Fruit fly (Drosophila melanogaster) whole organism, adult: Measurements from ENCODE around the gene CG11350.

Source experiments
- CG11617 ChIP-seq: fragments of 200-800 bp; sonication (Bioruptor generic); optimal IDR thresholded peaks from 2 replicates; lab custom pipeline; 2017; ENCODE audit warnings: mild to moderate bottlenecking, missing biosample characterization, missing genetic modification reagents, missing genetic modification characterization
- CG12768 ChIP-seq: fragments of 200-800 bp; sonication (Bioruptor generic); optimal IDR thresholded peaks from 2 replicates; lab custom pipeline; 2017; ENCODE audit warnings: missing biosample characterization, missing genetic modification characterization, mild to moderate bottlenecking, moderate library complexity, missing genetic modification reagents
- CG14711 ChIP-seq: fragments of 200-800 bp; sonication (Bioruptor generic); optimal IDR thresholded peaks from 2 replicates; lab custom pipeline; 2018; ENCODE audit warnings: missing biosample characterization, mild to moderate bottlenecking, missing genetic modification characterization, moderate library complexity
- CG1620 ChIP-seq: fragments of 200-800 bp; sonication (Bioruptor generic); optimal IDR thresholded peaks from 2 replicates; lab custom pipeline; 2016; ENCODE audit warnings: missing biosample characterization, missing genetic modification characterization
- CG33017 ChIP-seq: fragments of 200-800 bp; sonication (Bioruptor generic); optimal IDR thresholded peaks from 2 replicates; lab custom pipeline; 2018; ENCODE audit warnings: missing biosample characterization, mild to moderate bottlenecking, missing genetic modification characterization, moderate library complexity
- CG5204 ChIP-seq: fragments of 200-800 bp; sonication (Bioruptor generic); optimal IDR thresholded peaks from 2 replicates; lab custom pipeline; 2016; ENCODE audit warnings: missing biosample characterization, missing genetic modification characterization
- CG7045 ChIP-seq: fragments of 200-800 bp; sonication (Bioruptor generic); optimal IDR thresholded peaks from 2 replicates; lab custom pipeline; 2017; ENCODE audit warnings: missing biosample characterization, mild to moderate bottlenecking, missing genetic modification characterization
- CG7101 ChIP-seq: fragments of 200-800 bp; sonication (Bioruptor generic); optimal IDR thresholded peaks from 2 replicates; lab custom pipeline; 2018; ENCODE audit warnings: missing biosample characterization, mild to moderate bottlenecking, missing genetic modification characterization, moderate library complexity
- Clk ChIP-seq: fragments of 200-800 bp; sonication (Bioruptor generic); optimal IDR thresholded peaks from 2 replicates; lab custom pipeline; 2017; ENCODE audit warnings: missing biosample characterization, missing genetic modification characterization
- Crg-1 ChIP-seq: fragments of 200-800 bp; sonication (Bioruptor generic); optimal IDR thresholded peaks from 2 replicates; lab custom pipeline; 2016; ENCODE audit warnings: missing biosample characterization, missing genetic modification characterization
- Hr96 ChIP-seq: fragments of 200-800 bp; sonication (Bioruptor generic); optimal IDR thresholded peaks from 2 replicates; lab custom pipeline; 2016; ENCODE audit warnings: missing biosample characterization, missing genetic modification characterization
- Mnt ChIP-seq: fragments of 200-800 bp; sonication (Bioruptor generic); optimal IDR thresholded peaks from 2 replicates; lab custom pipeline; 2016; ENCODE audit warnings: missing biosample characterization, mild to moderate bottlenecking, missing genetic modification characterization
- bab1 ChIP-seq: fragments of 200-800 bp; sonication (Bioruptor generic); optimal IDR thresholded peaks from 3 replicates; lab custom pipeline; 2019; ENCODE audit warnings: missing biosample characterization, mild to moderate bottlenecking, missing genetic modification characterization, moderate library complexity
- cic ChIP-seq: fragments of 200-800 bp; sonication (Bioruptor generic); optimal IDR thresholded peaks from 2 replicates; lab custom pipeline; 2017; ENCODE audit warnings: missing biosample characterization, mild to moderate bottlenecking, missing genetic modification characterization, moderate library complexity
- cnc ChIP-seq, 2 experiments: fragments of >200 bp; optimal IDR thresholded peaks; 2 replicates each; lab custom pipeline; 2017
- kay ChIP-seq: fragments of 200-800 bp; sonication (Bioruptor generic); peaks from one replicate; lab custom pipeline; 2016; ENCODE audit warnings: missing biosample characterization, missing genetic modification characterization, borderline replicate concordance
- ovo ChIP-seq: fragments of 200-800 bp; sonication (Bioruptor generic); optimal IDR thresholded peaks from 2 replicates; lab custom pipeline; 2016; ENCODE audit warnings: missing biosample characterization, missing genetic modification characterization
- pad ChIP-seq: fragments of 200-800 bp; sonication (Bioruptor generic); optimal IDR thresholded peaks from 3 replicates; lab custom pipeline; 2017; ENCODE audit warnings: missing biosample characterization, missing genetic modification characterization, mild to moderate bottlenecking, moderate library complexity, missing genetic modification reagents
- tj ChIP-seq: fragments of 200-800 bp; sonication (Bioruptor generic); optimal IDR thresholded peaks from 3 replicates; lab custom pipeline; 2017; ENCODE audit warnings: missing biosample characterization, mild to moderate bottlenecking, missing genetic modification characterization, moderate library complexity
- toe ChIP-seq: fragments of 200-800 bp; sonication (Bioruptor generic); optimal IDR thresholded peaks from 2 replicates; lab custom pipeline; 2016; ENCODE audit warnings: missing biosample characterization, missing genetic modification characterization

The CG11350 gene

dm6 chr3L:4460307-4461088 is 22.1 kb upstream of the CG11350 start, which contains the start of gene CG15022:
Gene CG15022 (minus strand): TSS chr3L:4460317.
- TF ChIP-seq CG33017 = no peak
- TF ChIP-seq cic = no peak
- TF ChIP-seq Mnt (GFP tag; lab: Kevin White, UChicago) = no peak
- TF ChIP-seq toe (GFP tag; lab: Kevin White, UChicago) = no peak
- TF ChIP-seq CG7101 (tag; lab: Kevin White, UChicago) = no peak
- no peak for TF ChIP-seq Hr96 (GFP tag; lab: Kevin White, UChicago)
- no peak for TF ChIP-seq CG11617 (GFP tag; lab: Kevin White, UChicago)

DNA sequence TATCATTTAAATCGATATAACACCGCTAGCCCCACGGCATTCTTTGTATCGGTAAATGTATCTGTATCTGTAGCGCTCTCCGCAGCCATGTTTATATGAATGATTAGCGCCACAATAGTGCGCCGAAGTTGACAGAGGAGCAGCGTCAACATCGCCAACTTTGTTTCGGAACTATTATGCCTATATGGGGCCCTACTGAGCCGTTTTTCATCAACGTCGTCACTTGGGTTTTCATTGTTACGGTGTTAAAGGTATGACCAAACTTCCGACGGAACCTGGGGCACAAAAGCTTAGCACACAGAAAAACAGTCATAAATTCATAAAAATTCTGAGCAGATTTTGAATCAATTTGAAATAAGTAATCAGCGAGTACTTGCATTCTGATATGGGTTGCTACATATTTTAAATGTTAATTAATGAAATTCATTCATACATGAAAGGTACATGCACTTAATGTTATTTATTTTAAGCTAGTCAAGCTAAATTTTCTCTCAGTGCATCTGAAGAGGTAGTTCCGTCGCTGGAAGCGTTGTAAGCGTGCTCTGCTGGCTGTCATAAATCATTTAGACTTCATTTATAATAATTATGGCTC is 21.1 kb upstream of the CG11350 start, which contains the start of gene CG15023:
Gene CG15023, minus strand, starts transcription at position 51 of the 592 bp plus-strand sequence.
- TF ChIP-seq cic (no peak), bab1 (no peak), kay (GFP tag; lab: Kevin White, UChicago) (no peak), CG7045 (no peak), toe (GFP tag; lab: Kevin White, UChicago) (no peak), tj (no peak), CG12768 (no peak), CG14711 (tag; lab: Kevin White, UChicago) (no peak), CG11617 (GFP tag; lab: Kevin White, UChicago) (no peak), Mnt (GFP tag; lab: Kevin White, UChicago) (no peak), cnc (optimal IDR thresholded peaks at IDR 0.05; lab: Kevin White, UChicago) (no peak), Crg-1 (GFP tag; lab: Kevin White, UChicago) (no peak), ovo (no peak), Clk (GFP tag; lab: Kevin White, UChicago) (no peak), Hr96 (GFP tag; lab: Kevin White, UChicago) (no peak), CG1620 (GFP tag; lab: Kevin White, UChicago) (no peak)

DNA sequence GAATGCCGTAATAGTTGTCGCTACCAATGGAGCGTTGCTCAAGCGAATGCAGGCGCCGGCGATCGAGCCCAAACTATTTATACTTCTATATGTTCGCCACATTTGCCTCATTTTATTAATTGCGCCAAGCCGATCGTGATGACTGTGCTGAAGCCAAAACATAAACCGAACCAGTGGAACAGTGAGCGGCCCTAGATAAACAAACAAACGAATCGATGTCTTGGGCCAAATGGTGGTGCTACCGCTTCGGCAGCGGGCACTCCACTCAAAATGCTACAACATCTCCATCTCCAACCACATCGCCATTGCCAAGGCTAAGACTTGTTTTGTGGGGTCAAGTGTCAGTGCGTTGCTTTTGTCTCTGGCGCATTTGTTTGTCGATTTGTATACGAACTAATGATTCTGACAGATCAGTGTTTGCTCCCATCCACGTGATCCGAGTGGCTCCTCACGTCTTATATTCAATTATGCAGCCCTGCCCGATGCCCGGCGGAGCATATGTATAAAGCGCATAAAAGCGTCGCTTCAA is 18.8 kb upstream of the CG11350 start, which contains the start of gene CG15024:
Gene CG15024, minus strand, starts transcription at position 51 of the 529 bp plus-strand sequence.
- TF ChIP-seq tj (no peak), CG7101 (tag; lab: Kevin White, UChicago) (no peak), CG14711 (tag; lab: Kevin White, UChicago) (no peak), ovo (no peak), kay (GFP tag; lab: Kevin White, UChicago) (no peak), Crg-1 (GFP tag; lab: Kevin White, UChicago) (no peak), CG12768 (no peak), CG33017 (no peak), Hr96 (GFP tag; lab: Kevin White, UChicago) (no peak), Clk (GFP tag; lab: Kevin White, UChicago) (no peak)

DNA sequence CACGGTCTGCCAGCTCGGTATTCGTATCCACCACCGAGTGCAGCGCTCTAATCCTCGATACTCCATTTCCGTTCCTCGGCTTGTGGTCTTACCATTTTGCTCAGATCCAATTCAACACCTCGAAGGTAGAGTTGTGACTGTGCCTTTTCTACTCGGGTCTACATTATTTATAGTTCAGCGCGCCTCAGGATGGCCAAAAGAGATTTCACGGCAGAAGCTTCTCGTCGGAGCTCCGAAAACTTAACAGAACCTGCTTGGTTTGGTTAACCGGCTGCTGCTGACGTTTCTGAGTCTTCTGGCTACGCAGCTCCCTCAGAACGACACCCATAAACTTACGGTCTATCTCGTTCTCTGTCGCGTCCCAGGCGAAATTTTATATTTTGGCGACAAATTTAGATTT is 16.1 kb upstream of the CG11350 start, which contains the start of gene CG32241:
Gene CG32241, minus strand, starts transcription at position 101 of the 400 bp plus-strand sequence.
- TF ChIP-seq Clk (GFP tag; lab: Kevin White, UChicago) (no peak), pad (no peak), cic (no peak), Crg-1 (GFP tag; lab: Kevin White, UChicago) (no peak), cnc (optimal IDR thresholded peaks at IDR 0.05; lab: Kevin White, UChicago) (no peak), CG33017 (no peak), CG1620 (GFP tag; lab: Kevin White, UChicago) (no peak)

DNA sequence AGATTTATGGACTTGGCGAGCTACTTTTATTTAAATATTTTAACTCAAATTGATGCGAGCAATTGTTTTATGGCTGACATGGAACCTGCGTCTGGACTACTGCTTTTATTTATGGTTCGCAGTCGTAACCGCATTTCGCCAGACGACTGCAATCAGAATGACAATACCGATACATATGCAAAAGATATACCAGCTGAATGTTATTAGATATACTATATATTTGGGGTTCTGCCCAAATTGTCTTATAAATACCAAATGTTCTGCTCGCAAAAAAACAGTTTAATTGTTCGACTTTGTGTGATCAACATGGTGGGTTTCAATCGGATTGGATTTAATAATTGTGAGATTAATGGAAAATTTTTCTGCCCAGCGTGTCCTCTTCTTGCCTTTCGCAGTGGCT is 12.9 kb upstream of the CG11350 start, which contains the start of gene CG32249:
Gene CG32249, plus strand, starts transcription at position 301 of the 400 bp plus-strand sequence.
- TF ChIP-seq CG5204 (GFP tag; lab: Kevin White, UChicago) (no peak), kay (GFP tag; lab: Kevin White, UChicago) (peak; percentile 33)

dm6 chr3L:4471449-4471848 is 11.2 kb upstream of the CG11350 start, which contains the start of gene CG32248:
Gene CG32248 (plus strand): TSS chr3L:4471749.
- TF ChIP-seq toe (GFP tag; lab: Kevin White, UChicago) (no peak), Clk (GFP tag; lab: Kevin White, UChicago) (no peak), tj (no peak), Crg-1 (GFP tag; lab: Kevin White, UChicago) (no peak), CG14711 (tag; lab: Kevin White, UChicago) (no peak), CG7101 (tag; lab: Kevin White, UChicago) (no peak), CG12768 (no peak), ovo (no peak), CG1620 (GFP tag; lab: Kevin White, UChicago) (no peak), CG5204 (GFP tag; lab: Kevin White, UChicago) (no peak)

DNA sequence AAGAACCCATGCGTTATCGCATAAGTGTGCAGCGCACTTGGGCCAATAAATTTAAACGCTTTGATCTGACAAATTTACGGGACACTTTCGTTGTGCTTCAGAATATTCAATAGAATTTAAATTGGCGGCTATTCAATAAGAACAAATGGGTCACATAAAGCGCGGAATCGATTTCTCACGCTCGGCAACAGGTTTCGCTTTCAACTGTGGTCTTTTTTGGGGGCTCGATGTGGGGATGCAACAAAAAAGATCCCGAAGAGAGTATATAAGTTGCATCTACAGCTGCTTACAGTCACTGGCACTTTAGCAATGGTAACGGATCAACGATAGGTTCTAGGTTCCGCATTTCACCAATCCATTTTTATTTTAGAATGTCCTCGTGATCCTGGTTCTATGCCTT is 9.8 kb upstream of the CG11350 start, which contains the start of gene CG11349:
Gene CG11349, plus strand, starts transcription at position 301 of the 400 bp plus-strand sequence.
- TF ChIP-seq CG12768 = no peak
- TF ChIP-seq CG7045 = no peak
- TF ChIP-seq CG33017 = no peak
- no peak for TF ChIP-seq CG5204 (GFP tag; lab: Kevin White, UChicago)
- TF ChIP-seq CG14711 (tag; lab: Kevin White, UChicago) = no peak
- no peak for TF ChIP-seq bab1
- no peak for TF ChIP-seq cic
- TF ChIP-seq Mnt (GFP tag; lab: Kevin White, UChicago) = no peak
- TF ChIP-seq Crg-1 (GFP tag; lab: Kevin White, UChicago) = no peak
- no peak for TF ChIP-seq kay (GFP tag; lab: Kevin White, UChicago)
- TF ChIP-seq CG11617 (GFP tag; lab: Kevin White, UChicago) = no peak
- no peak for TF ChIP-seq pad
- no peak for TF ChIP-seq ovo
- no peak for TF ChIP-seq toe (GFP tag; lab: Kevin White, UChicago)
- TF ChIP-seq cnc (optimal IDR thresholded peaks at IDR 0.05; lab: Kevin White, UChicago) = no peak
- TF ChIP-seq CG7101 (tag; lab: Kevin White, UChicago) = no peak
- no peak for TF ChIP-seq CG1620 (GFP tag; lab: Kevin White, UChicago)
- TF ChIP-seq Clk (GFP tag; lab: Kevin White, UChicago) = no peak
- no peak for TF ChIP-seq tj
- no peak for TF ChIP-seq Hr96 (GFP tag; lab: Kevin White, UChicago)
